Fruit fly (Drosophila melanogaster) whole organism, embryonic: Measurements from ENCODE around the gene IRSp53.

ENCODE experiments used
- ATbp ChIP-seq: fragments of 200-800 bp; sonication (Bioruptor generic); optimal IDR thresholded peaks from 2 replicates; lab custom pipeline; 2017; ENCODE audit warnings: missing biosample characterization, mild to moderate bottlenecking, missing genetic modification characterization, missing genetic modification reagents
- Abd-B ChIP-seq: fragments of 200-800 bp; sonication (Bioruptor generic); optimal IDR thresholded peaks from 2 replicates; lab custom pipeline; 2018; ENCODE audit warnings: missing biosample characterization, mild to moderate bottlenecking, missing genetic modification characterization, moderate library complexity
- Atf-2 ChIP-seq: fragments of 200-800 bp; sonication (Bioruptor generic); optimal IDR thresholded peaks from 2 replicates; lab custom pipeline; 2016; ENCODE audit warnings: missing biosample characterization, missing genetic modification characterization
- Bteb2 ChIP-seq: fragments of 200-800 bp; sonication (Bioruptor generic); optimal IDR thresholded peaks from 2 replicates; lab custom pipeline; 2016; ENCODE audit warnings: missing biosample characterization, missing genetic modification characterization
- CG10431 ChIP-seq: fragments of 200-800 bp; sonication (Bioruptor generic); optimal IDR thresholded peaks from 3 replicates; lab custom pipeline; 2018; ENCODE audit warnings: missing biosample characterization, mild to moderate bottlenecking, missing genetic modification characterization
- CG11696 ChIP-seq: fragments of 200-800 bp; sonication (Bioruptor generic); IDR thresholded peaks from 2 replicates; pipeline ENCODE4 v1.3.6; 2022; ENCODE audit warnings: missing biosample characterization, missing genetic modification characterization
- CG12299 ChIP-seq: fragments of 200-800 bp; sonication (Bioruptor generic); optimal IDR thresholded peaks from 2 replicates; lab custom pipeline; 2018; ENCODE audit warnings: missing biosample characterization, mild to moderate bottlenecking, missing genetic modification characterization
- CG12391 ChIP-seq: fragments of 200-800 bp; sonication (Bioruptor generic); optimal IDR thresholded peaks from 3 replicates; lab custom pipeline; 2018; ENCODE audit warnings: missing biosample characterization, mild to moderate bottlenecking, missing genetic modification characterization, moderate library complexity
- CG14965 ChIP-seq: fragments of 200-800 bp; sonication (Bioruptor generic); optimal IDR thresholded peaks from 2 replicates; lab custom pipeline; 2016; ENCODE audit warnings: missing biosample characterization, missing genetic modification characterization, borderline replicate concordance
- CG15514 ChIP-seq: fragments of 200-800 bp; sonication (Bioruptor generic); optimal IDR thresholded peaks from 3 replicates; lab custom pipeline; 2017; ENCODE audit warnings: missing biosample characterization, missing genetic modification characterization, mild to moderate bottlenecking, moderate library complexity, missing genetic modification reagents
- CG15696 ChIP-seq: fragments of 200-800 bp; sonication (Bioruptor generic); optimal IDR thresholded peaks from 2 replicates; lab custom pipeline; 2019; ENCODE audit warnings: missing biosample characterization, mild to moderate bottlenecking, missing genetic modification characterization, moderate library complexity
- CG16779 ChIP-seq: fragments of 200-800 bp; sonication (Bioruptor generic); IDR thresholded peaks from 2 replicates; pipeline ENCODE4 v1.3.6; 2022; ENCODE audit warnings: missing biosample characterization, missing genetic modification characterization
- CG17359 ChIP-seq: fragments of 200-800 bp; sonication (Bioruptor generic); optimal IDR thresholded peaks from 3 replicates; lab custom pipeline; 2018; ENCODE audit warnings: missing biosample characterization, mild to moderate bottlenecking, missing genetic modification characterization, moderate library complexity
- CG17385 ChIP-seq: fragments of 200-800 bp; sonication (Bioruptor generic); optimal IDR thresholded peaks from 3 replicates; lab custom pipeline; 2018; ENCODE audit warnings: missing biosample characterization, mild to moderate bottlenecking, missing genetic modification characterization
- CG17802 ChIP-seq: fragments of 200-800 bp; sonication (Bioruptor generic); optimal IDR thresholded peaks from 2 replicates; lab custom pipeline; 2018; ENCODE audit warnings: missing biosample characterization, mild to moderate bottlenecking, missing genetic modification characterization, moderate library complexity
- CG17829 ChIP-seq: fragments of 200-800 bp; optimal IDR thresholded peaks from 2 replicates; lab custom pipeline; 2019; ENCODE audit warnings: missing biosample characterization, mild to moderate bottlenecking, missing genetic modification characterization, moderate library complexity
- CG1792 ChIP-seq: fragments of 200-800 bp; sonication (Bioruptor generic); optimal IDR thresholded peaks from 2 replicates; lab custom pipeline; 2016; ENCODE audit warnings: missing biosample characterization, missing genetic modification characterization
- CG18764 ChIP-seq: fragments of 200-800 bp; sonication (Bioruptor generic); optimal IDR thresholded peaks from 3 replicates; lab custom pipeline; 2016; ENCODE audit warnings: missing biosample characterization, missing genetic modification characterization
- CG3163 ChIP-seq: fragments of 200-800 bp; sonication (Bioruptor generic); optimal IDR thresholded peaks from 3 replicates; lab custom pipeline; 2016; ENCODE audit warnings: missing biosample characterization, missing genetic modification characterization
- CG42726 ChIP-seq: fragments of 200-800 bp; sonication (Bioruptor generic); IDR thresholded peaks from 2 replicates; pipeline ENCODE4 v1.3.6; 2022; ENCODE audit warnings: missing biosample characterization, missing genetic modification characterization; ENCODE audit not compliant: partially characterized antibody
- CG4360 ChIP-seq: fragments of 200-800 bp; sonication (Bioruptor generic); IDR thresholded peaks from 2 replicates; pipeline ENCODE4 v1.3.6; 2022; ENCODE audit warnings: missing biosample characterization, missing genetic modification characterization
- CG5180 ChIP-seq: fragments of 200-800 bp; sonication (Bioruptor generic); optimal IDR thresholded peaks from 3 replicates; lab custom pipeline; 2017; ENCODE audit warnings: missing biosample characterization, missing genetic modification characterization, mild to moderate bottlenecking, moderate library complexity, missing genetic modification reagents
- CG5953 ChIP-seq: fragments of 200-800 bp; sonication (Bioruptor generic); IDR thresholded peaks from 2 replicates; pipeline ENCODE4 v1.3.6; 2022; ENCODE audit warnings: missing biosample characterization, missing genetic modification characterization
- CG6175 ChIP-seq: fragments of 200-800 bp; sonication (Bioruptor generic); IDR thresholded peaks from 3 replicates; pipeline ENCODE4 v1.3.6; 2022; ENCODE audit warnings: missing biosample characterization, missing genetic modification characterization
- CG7372 ChIP-seq: fragments of 200-800 bp; sonication (Bioruptor generic); IDR thresholded peaks from 2 replicates; pipeline ENCODE4 v1.3.6; 2022; ENCODE audit warnings: missing biosample characterization, missing genetic modification characterization
- CG8478 ChIP-seq: fragments of >200 bp; optimal IDR thresholded peaks from 2 replicates; lab custom pipeline; 2018
- Dip2 ChIP-seq: fragments of 200-800 bp; sonication (Bioruptor generic); IDR thresholded peaks from 2 replicates; pipeline ENCODE4 v1.3.6; 2022; ENCODE audit warnings: missing biosample characterization, missing genetic modification characterization
- Elba2 ChIP-seq: fragments of 200-800 bp; sonication (Bioruptor generic); optimal IDR thresholded peaks from 3 replicates; lab custom pipeline; 2016; ENCODE audit warnings: missing biosample characterization, missing genetic modification characterization
- Hr51 ChIP-seq, 2 experiments: fragments of 200-800 bp; sonication (Bioruptor generic); optimal IDR thresholded peaks; 2 replicates in 1 of 2; 3 replicates in 1 of 2; lab custom pipeline; 2016 to 2018; ENCODE audit warnings: missing biosample characterization in 2 of 2, missing genetic modification characterization in 2 of 2, mild to moderate bottlenecking in 1 of 2, moderate library complexity in 1 of 2
- Med ChIP-seq: fragments of 200-800 bp; sonication (Bioruptor generic); peaks from one replicate; lab custom pipeline; 2016; ENCODE audit warnings: missing biosample characterization, missing genetic modification characterization, mild to moderate bottlenecking, inconsistent platforms, moderate library complexity
- Opbp ChIP-seq: fragments of 200-800 bp; sonication (Bioruptor generic); IDR thresholded peaks from 3 replicates; pipeline ENCODE4 v1.3.6; 2022; ENCODE audit warnings: missing biosample characterization, missing genetic modification characterization; ENCODE audit not compliant: partially characterized antibody
- Scr ChIP-seq: fragments of 200-800 bp; sonication (Bioruptor generic); IDR thresholded peaks from 2 replicates; pipeline ENCODE4 v1.3.6; 2022; ENCODE audit warnings: missing biosample characterization, missing genetic modification characterization; ENCODE audit not compliant: partially characterized antibody
- Sox100B ChIP-seq: fragments of 200-800 bp; sonication (Bioruptor generic); optimal IDR thresholded peaks from 3 replicates; lab custom pipeline; 2018; ENCODE audit warnings: missing biosample characterization, mild to moderate bottlenecking, missing genetic modification characterization
- Xrp1 ChIP-seq: fragments of 200-800 bp; sonication (Bioruptor generic); IDR thresholded peaks from 2 replicates; pipeline ENCODE4 v1.3.6; 2022; ENCODE audit warnings: missing biosample characterization, missing genetic modification characterization
- al ChIP-seq: fragments of 200-800 bp; sonication (Bioruptor generic); IDR thresholded peaks from 2 replicates; pipeline ENCODE4 v1.3.6; 2022; ENCODE audit warnings: missing biosample characterization, missing genetic modification characterization
- bsh ChIP-seq, 2 experiments: fragments of 200-800 bp; sonication (Bioruptor generic); optimal IDR thresholded peaks; 2 replicates each; lab custom pipeline; 2017 to 2018; ENCODE audit warnings: mild to moderate bottlenecking in 2 of 2, missing biosample characterization in 2 of 2, missing genetic modification characterization in 2 of 2, moderate library complexity in 1 of 2
- chn ChIP-seq: fragments of 200-800 bp; sonication (Bioruptor generic); optimal IDR thresholded peaks from 2 replicates; lab custom pipeline; 2016; ENCODE audit warnings: missing biosample characterization, missing genetic modification characterization
- croc ChIP-seq: fragments of 200-800 bp; sonication (Bioruptor generic); conservative IDR thresholded peaks from 3 replicates; pipeline ENCODE4 v1.3.6; 2022; ENCODE audit warnings: missing biosample characterization, missing genetic modification characterization
- crol ChIP-seq: fragments of 200-800 bp; sonication (Bioruptor generic); IDR thresholded peaks from 2 replicates; pipeline ENCODE4 v1.3.6; 2022; ENCODE audit warnings: missing biosample characterization, missing genetic modification characterization
- dysf ChIP-seq: fragments of 200-800 bp; sonication (Bioruptor generic); IDR thresholded peaks from 3 replicates; pipeline ENCODE4 v1.3.6; 2022; ENCODE audit warnings: missing biosample characterization, missing genetic modification characterization
- eyg ChIP-seq: fragments of 200-800 bp; sonication (Bioruptor generic); optimal IDR thresholded peaks from 3 replicates; lab custom pipeline; 2016; ENCODE audit warnings: missing biosample characterization, missing genetic modification characterization
- ftz-f1 ChIP-seq: fragments of 200-800 bp; sonication (Bioruptor generic); optimal IDR thresholded peaks from 2 replicates; lab custom pipeline; 2016; ENCODE audit warnings: missing biosample characterization, missing genetic modification characterization
- gce ChIP-seq: fragments of 200-800 bp; sonication (Bioruptor generic); IDR thresholded peaks from 3 replicates; pipeline ENCODE4 v1.3.6; 2022; ENCODE audit warnings: missing biosample characterization, missing genetic modification characterization
- gcm2 ChIP-seq: fragments of 200-800 bp; sonication (Bioruptor generic); optimal IDR thresholded peaks from 2 replicates; lab custom pipeline; 2016; ENCODE audit warnings: missing biosample characterization, missing genetic modification characterization
- her ChIP-seq: fragments of 200-800 bp; sonication (Bioruptor generic); optimal IDR thresholded peaks from 2 replicates; lab custom pipeline; 2016; ENCODE audit warnings: missing biosample characterization, missing genetic modification characterization
- kni ChIP-seq: fragments of 200-800 bp; sonication (Bioruptor generic); optimal IDR thresholded peaks from 3 replicates; lab custom pipeline; 2017; ENCODE audit warnings: mild to moderate bottlenecking, missing biosample characterization, missing genetic modification reagents, missing genetic modification characterization
- otp ChIP-seq: fragments of 200-800 bp; sonication (Bioruptor generic); IDR thresholded peaks from 3 replicates; pipeline ENCODE4, ENCODE4 v1.3.6; 2022; ENCODE audit warnings: missing biosample characterization, missing genetic modification characterization
- peb ChIP-seq: fragments of 200-800 bp; sonication (Bioruptor generic); IDR thresholded peaks from 2 replicates; pipeline ENCODE4 v1.3.6; 2022; ENCODE audit warnings: missing biosample characterization, missing genetic modification characterization
- phol ChIP-seq: fragments of 200-800 bp; sonication (Bioruptor generic); optimal IDR thresholded peaks from 3 replicates; lab custom pipeline; 2018; ENCODE audit warnings: missing biosample characterization, mild to moderate bottlenecking, missing genetic modification characterization, moderate library complexity
- sob ChIP-seq: fragments of 200-800 bp; sonication (Bioruptor generic); IDR thresholded peaks from 2 replicates; pipeline ENCODE4 v1.3.6; 2022; ENCODE audit warnings: missing biosample characterization, missing genetic modification characterization
- zfh1 ChIP-seq: fragments of 200-800 bp; sonication (Bioruptor generic); IDR thresholded peaks from 3 replicates; pipeline ENCODE4 v1.3.6; 2022; ENCODE audit warnings: missing biosample characterization, missing genetic modification characterization

IRSp53 gene

DNA sequence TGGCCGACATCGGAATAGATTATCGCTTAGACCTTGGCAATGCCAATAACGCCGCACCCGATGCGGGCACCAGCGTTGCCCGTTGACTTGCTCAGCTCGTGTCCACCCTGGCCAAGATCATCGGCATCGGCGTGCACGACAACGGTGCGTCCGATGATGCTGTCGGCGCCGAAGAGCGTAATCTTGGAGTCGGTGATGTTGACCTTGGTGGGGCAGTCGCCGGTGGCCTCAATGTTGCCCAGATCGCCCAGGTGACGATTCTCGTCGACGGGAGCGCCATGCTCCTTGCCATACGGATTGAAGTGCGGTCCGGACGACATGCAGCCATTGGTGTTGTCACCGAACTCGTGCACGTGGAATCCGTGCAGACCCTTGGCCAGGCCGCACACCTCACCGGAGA, 23.4 kb upstream of the IRSp53 start:
- TF ChIP-seq CG17359 (no peak), gce (GFP tag; lab: Robert Waterston, UW) (no peak), croc (GFP tag; lab: Robert Waterston, UW) (no peak), CG16779 (GFP tag; lab: Robert Waterston, UW) (0 out of 2 replicates have a peak, but pooled peaks have one; percentile 52), Hr51 (GFP tag; optimal IDR thresholded peaks at IDR 0.05; lab: Kevin White, UChicago) (no peak), Med (GFP tag; lab: Kevin White, UChicago) (peak; percentile 59), Dip2 (GFP tag; lab: Robert Waterston, UW) (no peak), peb (no peak), Abd-B (GFP tag; lab: Kevin White, UChicago) (no peak), CG5180 (GFP tag; lab: Kevin White, UChicago) (no peak), chn (no peak), phol (tag; lab: Kevin White, UChicago) (no peak), CG14965 (GFP tag; lab: Kevin White, UChicago) (no peak), al (no peak), Scr (GFP tag; lab: Robert Waterston, UW) (no peak), CG42726 (0 out of 2 replicates have a peak, but pooled peaks have one; percentile 10), CG4360 (GFP tag; lab: Robert Waterston, UW) (no peak), CG12391 (tag; lab: Kevin White, UChicago) (no peak), CG1792 (GFP tag; lab: Kevin White, UChicago) (no peak), CG5953 (GFP tag; lab: Robert Waterston, UW) (no peak), CG10431 (GFP tag; lab: Kevin White, UChicago) (no peak), CG17802 (tag; lab: Kevin White, UChicago) (no peak), crol (GFP tag; lab: Robert Waterston, UW) (peak; percentile 38; the same call in 1 of the 2 replicates), CG18764 (GFP tag; lab: Kevin White, UChicago) (no peak), Xrp1 (GFP tag; lab: Robert Waterston, UW) (no peak), ATbp (GFP tag; lab: Kevin White, UChicago) (no peak), Sox100B (GFP tag; lab: Kevin White, UChicago) (no peak), otp (no peak), CG17829 (tag; lab: Kevin White, UChicago) (no peak), sob (GFP tag; lab: Robert Waterston, UW) (no peak), Bteb2 (GFP tag; lab: Kevin White, UChicago) (no peak), bsh (GFP tag; optimal IDR thresholded peaks at IDR 0.05; lab: Kevin White, UChicago) (no peak), her (GFP tag; lab: Kevin White, UChicago) (no peak), CG8478 (lab: Kevin White, UChicago) (peak; percentile 55), kni (GFP tag; lab: Kevin White, UChicago) (no peak), CG3163 (GFP tag; lab: Kevin White, UChicago) (no peak), CG12299 (tag; lab: Kevin White, UChicago) (no peak), gcm2 (no peak), CG15696 (no peak), Opbp (GFP tag; lab: Robert Waterston, UW) (0 out of 3 replicates have a peak, but pooled peaks have one; percentile 15), CG11696 (GFP tag; lab: Robert Waterston, UW) (0 out of 2 replicates have a peak, but pooled peaks have one; percentile 16), CG17385 (GFP tag; lab: Kevin White, UChicago) (no peak), Elba2 (GFP tag; lab: Kevin White, UChicago) (no peak), CG7372 (GFP tag; lab: Robert Waterston, UW) (no peak), zfh1 (GFP tag; lab: Robert Waterston, UW) (no peak), CG6175 (0 out of 3 replicates have a peak, but pooled peaks have one; percentile 28), eyg (GFP tag; lab: Kevin White, UChicago) (no peak), Atf-2 (GFP tag; lab: Kevin White, UChicago) (no peak), dysf (0 out of 3 replicates have a peak, but pooled peaks have one; percentile 28), ftz-f1 (GFP tag; lab: Kevin White, UChicago) (peak; percentile 57), CG15514 (no peak)
